Worm (Caenorhabditis elegans): ENCODE measurements around the gene C14B4.2.

DNA sequence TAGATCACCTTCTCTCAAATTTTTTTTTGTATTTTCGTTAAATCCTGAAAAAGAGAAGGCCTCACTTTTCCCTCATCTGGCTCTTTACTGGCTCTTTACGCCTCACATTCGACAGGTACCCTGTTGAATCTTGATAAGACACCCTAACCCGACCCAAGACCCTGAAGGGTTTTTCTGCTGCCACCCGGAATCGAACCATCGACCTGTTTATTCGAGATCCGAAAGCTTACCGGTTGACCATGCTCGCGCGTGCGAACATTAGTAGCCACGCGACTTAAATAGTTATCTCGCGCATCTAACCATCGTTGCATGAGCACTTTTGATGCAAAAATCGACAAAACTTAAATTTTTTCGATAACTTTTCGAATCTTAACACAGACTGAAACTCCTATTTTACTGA lies 7.2 kb downstream of the C14B4.2 start:
- TF ChIP-seq lin-13 (GFP tag; optimal IDR thresholded peaks at IDR 0.05) = no peak
- no peak for TF ChIP-seq skn-1 (tag; optimal IDR thresholded peaks at IDR 0.05)
- no peak for TF ChIP-seq ceh-82 (tag; optimal IDR thresholded peaks at IDR 0.05)
- no peak for TF ChIP-seq ama-1 (optimal IDR thresholded peaks at IDR 0.05)
- no peak for TF ChIP-seq nhr-25 (tag; optimal IDR thresholded peaks at IDR 0.05; ENCODE audit: borderline replicate concordance, insufficient read depth)
- TF ChIP-seq F49E8.2 (tag; optimal IDR thresholded peaks at IDR 0.05; ENCODE audit: borderline replicate concordance) = no peak
